Worm (Caenorhabditis elegans) whole organism, young adult: ENCODE results near the gene W01D2.3.

Experiments
- B0336.3 ChIP-seq: fragments of 200-800 bp; sonication (Bioruptor generic); IDR thresholded peaks from 2 replicates; pipeline ENCODE4 v1.3.6; 2022; ENCODE audit warnings: missing genetic modification characterization, missing compliant biosample characterization
- C06A6.2 ChIP-seq: fragments of 200-800 bp; sonication (Bioruptor generic); conservative IDR thresholded peaks from 2 replicates; pipeline ENCODE4 v1.3.6; 2022; ENCODE audit warnings: missing genetic modification characterization, missing compliant biosample characterization
- C17E4.6 ChIP-seq: fragments of 200-800 bp; sonication (Bioruptor generic); IDR thresholded peaks from 2 replicates; pipeline ENCODE4 v1.3.6; 2022; ENCODE audit warnings: missing genetic modification reagents, missing genetic modification characterization, missing compliant biosample characterization
- F10E7.11 ChIP-seq: sonication (generic microtip); optimal IDR thresholded peaks from 2 replicates; lab custom pipeline; 2017; ENCODE audit warnings: mild to moderate bottlenecking, missing genetic modification characterization, moderate library complexity, missing compliant biosample characterization
- F57C9.4 ChIP-seq: sonication (generic microtip); optimal IDR thresholded peaks from 2 replicates; lab custom pipeline; 2017; ENCODE audit warnings: mild to moderate bottlenecking, missing genetic modification characterization, missing compliant biosample characterization
- K11D2.4 ChIP-seq: fragments of 200-800 bp; sonication (Bioruptor generic); IDR thresholded peaks from 2 replicates; pipeline ENCODE4 v1.3.6; 2022; ENCODE audit warnings: missing genetic modification reagents, missing genetic modification characterization, missing compliant biosample characterization
- K12H6.12 ChIP-seq: fragments of 200-800 bp; sonication (Bioruptor generic); optimal IDR thresholded peaks from 2 replicates; lab custom pipeline; 2018; ENCODE audit warnings: mild to moderate bottlenecking, missing genetic modification characterization, missing compliant biosample characterization
- Y53G8AR.9 ChIP-seq: fragments of 200-800 bp; sonication (Bioruptor generic); conservative IDR thresholded peaks from 2 replicates; pipeline ENCODE4 v1.3.6; 2022; ENCODE audit warnings: missing genetic modification reagents, missing genetic modification characterization, missing compliant biosample characterization
- Y67H2A.10 ChIP-seq: fragments of 200-800 bp; sonication (Bioruptor generic); conservative IDR thresholded peaks from 2 replicates; pipeline ENCODE4 v1.3.6; 2022; ENCODE audit warnings: missing genetic modification reagents, missing genetic modification characterization, missing compliant biosample characterization
- ZK185.1 ChIP-seq: sonication (generic microtip); optimal IDR thresholded peaks from 2 replicates; lab custom pipeline; 2016; ENCODE audit warnings: mild to moderate bottlenecking, missing genetic modification characterization, missing compliant biosample characterization; ENCODE audit not compliant: poor library complexity, severe bottlenecking
- ama-1 ChIP-seq, 3 experiments: fragments of 150-350 bp in 1 of 3; sonication (generic microtip) in 2 of 3; optimal IDR thresholded peaks; 2 replicates each; lab custom pipeline; 2014 to 2018; ENCODE audit warnings: missing biosample characterization in 2 of 3, missing genetic modification characterization in 2 of 3, missing genetic modification reagents in 2 of 3
- atf-7 ChIP-seq: sonication (generic microtip); optimal IDR thresholded peaks from 2 replicates; lab custom pipeline; 2017; ENCODE audit warnings: mild to moderate bottlenecking, missing genetic modification characterization, missing compliant biosample characterization
- athp-1 ChIP-seq: sonication (generic microtip); optimal IDR thresholded peaks from 2 replicates; lab custom pipeline; 2017; ENCODE audit warnings: mild to moderate bottlenecking, missing genetic modification characterization, missing compliant biosample characterization
- ceh-100 ChIP-seq: fragments of 200-800 bp; sonication (Bioruptor generic); IDR thresholded peaks from 2 replicates; pipeline ENCODE4 v1.3.6; 2022; ENCODE audit warnings: missing genetic modification reagents, missing genetic modification characterization, missing compliant biosample characterization
- chd-7 ChIP-seq: sonication (generic microtip); optimal IDR thresholded peaks from 2 replicates; lab custom pipeline; 2016; ENCODE audit warnings: mild to moderate bottlenecking, missing genetic modification characterization, moderate library complexity, missing compliant biosample characterization
- ekl-4 ChIP-seq: fragments of 200-800 bp; sonication (Bioruptor generic); IDR thresholded peaks from 2 replicates; pipeline ENCODE4 v1.3.6; 2022; ENCODE audit warnings: missing genetic modification reagents, missing genetic modification characterization, missing compliant biosample characterization
- him-1 ChIP-seq: sonication (generic microtip); optimal IDR thresholded peaks from 2 replicates; lab custom pipeline; 2016; ENCODE audit warnings: missing genotype, missing genetic modification reagents, missing genetic modification characterization, missing compliant biosample characterization
- hmg-1.2 ChIP-seq: fragments of 200-800 bp; sonication (Bioruptor generic); IDR thresholded peaks from 2 replicates; pipeline ENCODE4 v1.3.6; 2022; ENCODE audit warnings: missing genetic modification reagents, missing genetic modification characterization, missing compliant biosample characterization
- lag-1 ChIP-seq: fragments of 200-800 bp; sonication (Bioruptor generic); IDR thresholded peaks from 2 replicates; pipeline ENCODE4 v1.3.6; 2022; ENCODE audit warnings: missing genetic modification reagents, missing genetic modification characterization, missing compliant biosample characterization
- let-526 ChIP-seq: fragments of 200-800 bp; sonication (Bioruptor generic); IDR thresholded peaks from 2 replicates; pipeline ENCODE4 v1.3.6; 2022; ENCODE audit warnings: missing genetic modification reagents, missing genetic modification characterization, missing compliant biosample characterization
- lin-26 ChIP-seq: fragments of 200-800 bp; sonication (Bioruptor generic); IDR thresholded peaks from 2 replicates; pipeline ENCODE4 v1.3.6; 2022; ENCODE audit warnings: missing genetic modification reagents, missing genetic modification characterization, missing compliant biosample characterization
- lin-35 ChIP-seq, 3 experiments: fragments of 150-350 bp in 2 of 3; sonication (generic microtip) in 1 of 3; optimal IDR thresholded peaks; 2 replicates each; lab custom pipeline; 2014 to 2018; ENCODE audit warnings: missing biosample characterization in 3 of 3, missing genetic modification characterization in 3 of 3, missing genetic modification reagents in 3 of 3
- lin-40 ChIP-seq: sonication (generic microtip); optimal IDR thresholded peaks from 2 replicates; lab custom pipeline; 2016; ENCODE audit warnings: missing genetic modification characterization, mild to moderate bottlenecking, missing compliant biosample characterization, missing genotype, missing genetic modification reagents
- lsl-1 ChIP-seq: fragments of 200-800 bp; sonication (Bioruptor generic); optimal IDR thresholded peaks from 2 replicates; lab custom pipeline; 2018; ENCODE audit warnings: mild to moderate bottlenecking, missing genetic modification characterization, moderate library complexity, missing compliant biosample characterization
- mcd-1 ChIP-seq: fragments of 200-800 bp; sonication (Bioruptor generic); IDR thresholded peaks from 2 replicates; pipeline ENCODE4 v1.3.6; 2022; ENCODE audit warnings: missing genetic modification reagents, missing genetic modification characterization, missing compliant biosample characterization
- mes-4 ChIP-seq: sonication (generic microtip); optimal IDR thresholded peaks from 2 replicates; lab custom pipeline; 2016; ENCODE audit warnings: missing genotype, missing genetic modification characterization, missing compliant biosample characterization
- mxl-1 ChIP-seq: sonication (generic microtip); optimal IDR thresholded peaks from 2 replicates; lab custom pipeline; 2016; ENCODE audit warnings: missing genetic modification characterization, missing compliant biosample characterization
- nhr-80 ChIP-seq: sonication (generic microtip); optimal IDR thresholded peaks from 2 replicates; lab custom pipeline; 2016; ENCODE audit warnings: missing genetic modification characterization, missing compliant biosample characterization
- nhr-90 ChIP-seq: sonication (generic microtip); optimal IDR thresholded peaks from 2 replicates; lab custom pipeline; 2016; ENCODE audit warnings: missing genotype, mild to moderate bottlenecking, missing genetic modification characterization, missing compliant biosample characterization
- pbrm-1 ChIP-seq: fragments of 200-800 bp; sonication (Bioruptor generic); IDR thresholded peaks from 2 replicates; pipeline ENCODE4 v1.3.6; 2022; ENCODE audit warnings: missing genetic modification reagents, missing genetic modification characterization, missing compliant biosample characterization
- pha-4 ChIP-seq: fragments of 150-350 bp; sonication (generic microtip); optimal IDR thresholded peaks from 2 replicates; lab custom pipeline; 2014; ENCODE audit warnings: missing biosample characterization, missing genetic modification reagents, missing genetic modification characterization
- repo-1 ChIP-seq: sonication (generic microtip); optimal IDR thresholded peaks from 2 replicates; lab custom pipeline; 2017; ENCODE audit warnings: mild to moderate bottlenecking, missing genetic modification characterization, missing compliant biosample characterization
- rpc-1 ChIP-seq, 2 experiments: fragments of 150-350 bp in 1 of 2; sonication (generic microtip) in 1 of 2; optimal IDR thresholded peaks; 2 replicates each; lab custom pipeline; 2014 to 2018; ENCODE audit warnings: missing biosample characterization in 1 of 2, missing genetic modification characterization in 1 of 2, missing genetic modification reagents in 1 of 2, missing genotype in 1 of 2
- sdz-38 ChIP-seq: sonication (generic microtip); optimal IDR thresholded peaks from 2 replicates; lab custom pipeline; 2016; ENCODE audit warnings: missing genotype, missing genetic modification characterization, missing compliant biosample characterization
- snpc-4 ChIP-seq, 5 experiments: fragments of 150-350 bp in 1 of 5; sonication (generic microtip) in 4 of 5; optimal IDR thresholded peaks; 2 replicates each; lab custom pipeline; 2014 to 2018; ENCODE audit warnings: missing genetic modification characterization in 5 of 5, missing biosample characterization in 3 of 5, antibody characterized with exemption in 2 of 5, mild to moderate bottlenecking in 2 of 5, missing compliant biosample characterization in 2 of 5, missing genotype in 2 of 5, moderate library complexity in 2 of 5, missing genetic modification reagents in 1 of 5
- tbx-9 ChIP-seq: sonication (generic microtip); optimal IDR thresholded peaks from 2 replicates; lab custom pipeline; 2016; ENCODE audit warnings: borderline replicate concordance, missing genetic modification characterization, inconsistent platforms, missing compliant biosample characterization
- tlf-1 ChIP-seq: fragments of 200-800 bp; sonication (Bioruptor generic); optimal IDR thresholded peaks from 2 replicates; lab custom pipeline; 2018; ENCODE audit warnings: mild to moderate bottlenecking, missing genetic modification characterization, missing compliant biosample characterization
- zfh-2 ChIP-seq: fragments of 200-800 bp; sonication (Bioruptor generic); conservative IDR thresholded peaks from 2 replicates; pipeline ENCODE4 v1.3.6; 2022; ENCODE audit warnings: missing genetic modification reagents, missing genetic modification characterization, missing compliant biosample characterization
- ztf-25 ChIP-seq: fragments of 200-800 bp; sonication (Bioruptor generic); IDR thresholded peaks from 2 replicates; pipeline ENCODE4 v1.3.6; 2022; ENCODE audit warnings: missing genetic modification reagents, missing genetic modification characterization, missing compliant biosample characterization
- ztf-26 ChIP-seq: sonication (generic microtip); optimal IDR thresholded peaks from 2 replicates; lab custom pipeline; 2017; ENCODE audit warnings: missing genetic modification characterization, missing compliant biosample characterization

Gene W01D2.3

ce11 chrII:14841253-14841652, 37.1 kb upstream of the W01D2.3 start:
- TF ChIP-seq K12H6.12 (tag; lab: Kevin White, UChicago) (no peak), hmg-1.2 (GFP tag; lab: Robert Waterston, UW) (no peak), let-526 (no peak), athp-1 (tag; lab: Kevin White, UChicago) (no peak), him-1 (tag; lab: Kevin White, UChicago) (no peak), atf-7 (no peak), C06A6.2 (GFP tag; lab: Robert Waterston, UW) (no peak), mes-4 (no peak), lag-1 (GFP tag; lab: Robert Waterston, UW) (no peak), nhr-90 (tag; lab: Kevin White, UChicago) (no peak), chd-7 (tag; lab: Kevin White, UChicago) (no peak), ceh-100 (GFP tag; lab: Robert Waterston, UW) (no peak), pbrm-1 (GFP tag; lab: Robert Waterston, UW) (no peak), ama-1 (optimal IDR thresholded peaks at IDR 0.05; lab: Kevin White, UChicago) (no peak), ama-1 (GFP tag; optimal IDR thresholded peaks at IDR 0.05; lab: Kevin White, UChicago) (no peak), lin-26 (GFP tag; lab: Robert Waterston, UW) (no peak), ztf-25 (no peak), lin-35 (GFP tag; optimal IDR thresholded peaks at IDR 0.05; lab: Kevin White, UChicago) (no peak), ZK185.1 (tag; lab: Kevin White, UChicago) (no peak), Y67H2A.10 (GFP tag; lab: Robert Waterston, UW) (no peak)

- peak; percentile 46 for TF ChIP-seq nhr-80 (tag; lab: Kevin White, UChicago)
- no peak for TF ChIP-seq F10E7.11 (tag; lab: Kevin White, UChicago)
- peak; percentile 51 for TF ChIP-seq lin-40
- TF ChIP-seq ztf-26 (tag; lab: Kevin White, UChicago), result peak; percentile 16
- TF ChIP-seq snpc-4 (GFP tag; optimal IDR thresholded peaks at IDR 0.05; lab: Kevin White, UChicago), result no peak
- TF ChIP-seq snpc-4 (tag; optimal IDR thresholded peaks at IDR 0.05; lab: Kevin White, UChicago), result peak in 3 of 4 experiments; percentile 47 to 76 (median 59)
- no peak for TF ChIP-seq C17E4.6 (GFP tag; lab: Robert Waterston, UW)
- TF ChIP-seq C06A6.2 (GFP tag; lab: Robert Waterston, UW), result no peak
- no peak for TF ChIP-seq ekl-4 (GFP tag; lab: Robert Waterston, UW)
Observed at ce11 chrII:14838596-14839215, 34.6 kb upstream of the W01D2.3 start.

- TF ChIP-seq K11D2.4 (GFP tag; lab: Robert Waterston, UW) (no peak), pbrm-1 (GFP tag; lab: Robert Waterston, UW) (no peak), rpc-1 (optimal IDR thresholded peaks at IDR 0.05; lab: Kevin White, UChicago) (no peak), rpc-1 (tag; optimal IDR thresholded peaks at IDR 0.05; lab: Kevin White, UChicago) (no peak), mxl-1 (no peak), ztf-25 (no peak), lsl-1 (GFP tag; lab: Kevin White, UChicago) (no peak), F57C9.4 (tag; lab: Kevin White, UChicago) (no peak), mcd-1 (GFP tag; lab: Robert Waterston, UW) (no peak), pha-4 (tag; lab: Kevin White, UChicago) (no peak), Y53G8AR.9 (GFP tag; lab: Robert Waterston, UW) (no peak), tbx-9 (tag; lab: Kevin White, UChicago) (no peak), tlf-1 (GFP tag; lab: Kevin White, UChicago) (no peak), B0336.3 (GFP tag; lab: Robert Waterston, UW) (no peak), sdz-38 (no peak), zfh-2 (no peak), repo-1 (tag; lab: Kevin White, UChicago) (no peak)
Observed at ce11 chrII:14832055-14832454, 27.9 kb upstream of the W01D2.3 start.
